Worm (Caenorhabditis elegans): ENCODE results near the gene ZK1058.9.

DNA sequence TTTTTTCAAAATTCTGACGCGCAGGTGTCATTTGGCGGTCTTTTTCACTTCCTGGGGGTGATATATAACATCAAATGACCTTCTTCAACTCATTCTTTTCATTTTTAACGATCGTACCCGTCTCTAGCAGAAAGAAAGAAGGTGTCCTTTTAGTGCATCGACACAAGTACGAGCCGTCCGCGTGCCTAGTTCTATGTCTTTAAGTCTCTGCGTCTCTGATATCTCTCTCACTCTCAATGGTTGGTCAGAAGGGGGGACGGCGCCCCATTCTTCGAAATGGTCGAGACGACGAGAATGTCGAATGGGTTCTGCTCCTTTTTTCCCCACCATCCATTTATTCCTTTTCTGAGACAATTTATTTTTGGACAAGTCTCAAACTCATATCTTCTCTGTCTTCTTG, 29.7 kb upstream of the ZK1058.9 start:
- TF ChIP-seq F22D6.2 (tag; optimal IDR thresholded peaks at IDR 0.05) (no peak), ccch-3 (GFP tag; optimal IDR thresholded peaks at IDR 0.05) (no peak), ekl-4 (GFP tag; IDR thresholded peaks at IDR 0.05) (no peak), ceh-91 (GFP tag; IDR thresholded peaks at IDR 0.05) (no peak), Y67H2A.10 (GFP tag; conservative IDR thresholded peaks at IDR 0.05) (no peak), let-607 (tag; optimal IDR thresholded peaks at IDR 0.05) (no peak)
